Worm (Caenorhabditis elegans) whole organism, young adult: ENCODE measurements around the gene F26F4.9.

Experiments used
- C17E4.6 ChIP-seq: fragments of 200-800 bp; sonication (Bioruptor generic); IDR thresholded peaks from 2 replicates; pipeline ENCODE4 v1.3.6; 2022; ENCODE audit warnings: missing genetic modification reagents, missing genetic modification characterization, missing compliant biosample characterization
- F49E8.2 ChIP-seq: sonication (generic microtip); optimal IDR thresholded peaks from 3 replicates; lab custom pipeline; 2017; ENCODE audit warnings: missing genetic modification characterization, mild to moderate bottlenecking, missing compliant biosample characterization, antibody characterized with exemption, moderate library complexity; ENCODE audit not compliant: insufficient read depth
- F55B11.4 ChIP-seq: sonication (generic microtip); optimal IDR thresholded peaks from 2 replicates; lab custom pipeline; 2016; ENCODE audit warnings: missing compliant biosample characterization, missing genetic modification characterization, borderline replicate concordance; ENCODE audit not compliant: insufficient read depth
- K12H6.12 ChIP-seq: fragments of 200-800 bp; sonication (Bioruptor generic); optimal IDR thresholded peaks from 2 replicates; lab custom pipeline; 2018; ENCODE audit warnings: mild to moderate bottlenecking, missing genetic modification characterization, missing compliant biosample characterization
- T26A5.8 ChIP-seq: sonication (generic microtip); optimal IDR thresholded peaks from 2 replicates; lab custom pipeline; 2016; ENCODE audit warnings: missing genetic modification characterization, missing compliant biosample characterization
- Y53F4B.3 ChIP-seq: fragments of 200-800 bp; sonication (Bioruptor generic); IDR thresholded peaks from 2 replicates; pipeline ENCODE4 v1.3.6; 2022; ENCODE audit warnings: missing genetic modification reagents, missing genetic modification characterization, missing compliant biosample characterization
- ama-1 ChIP-seq, 3 experiments: fragments of 150-350 bp in 1 of 3; sonication (generic microtip) in 2 of 3; optimal IDR thresholded peaks; 2 replicates each; lab custom pipeline; 2014 to 2018; ENCODE audit warnings: missing biosample characterization in 2 of 3, missing genetic modification characterization in 2 of 3, missing genetic modification reagents in 2 of 3
- attf-5 ChIP-seq: fragments of 200-800 bp; sonication (Bioruptor generic); optimal IDR thresholded peaks from 2 replicates; lab custom pipeline; 2018; ENCODE audit warnings: mild to moderate bottlenecking, missing genetic modification characterization, missing compliant biosample characterization
- attf-6 ChIP-seq: fragments of 200-800 bp; sonication (Bioruptor generic); IDR thresholded peaks from 2 replicates; pipeline ENCODE4 v1.3.6; 2022; ENCODE audit warnings: missing genetic modification reagents, missing genetic modification characterization, missing compliant biosample characterization
- bed-1 ChIP-seq: fragments of 200-800 bp; sonication (Bioruptor generic); IDR thresholded peaks from 2 replicates; pipeline ENCODE4 v1.3.6; 2022; ENCODE audit warnings: missing genetic modification reagents, missing genetic modification characterization, missing compliant biosample characterization
- cebp-1 ChIP-seq, 2 experiments: fragments of 200-800 bp in 1 of 2; sonication (Bioruptor generic) in 1 of 2; sonication (generic microtip) in 1 of 2; IDR thresholded peaks in 1 of 2; optimal IDR thresholded peaks in 1 of 2; 2 replicates each; pipeline versions ENCODE4 v1.3.6 to Lab custom; 2017 to 2022; ENCODE audit warnings: missing compliant biosample characterization in 2 of 2, missing genetic modification characterization in 2 of 2, mild to moderate bottlenecking in 1 of 2, missing genetic modification reagents in 1 of 2, moderate library complexity in 1 of 2
- ceh-100 ChIP-seq: fragments of 200-800 bp; sonication (Bioruptor generic); IDR thresholded peaks from 2 replicates; pipeline ENCODE4 v1.3.6; 2022; ENCODE audit warnings: missing genetic modification reagents, missing genetic modification characterization, missing compliant biosample characterization
- ceh-40 ChIP-seq: fragments of 200-800 bp; sonication (Bioruptor generic); IDR thresholded peaks from 2 replicates; pipeline ENCODE4 v1.3.6; 2022; ENCODE audit warnings: missing genetic modification characterization, missing compliant biosample characterization
- ceh-58 ChIP-seq: fragments of 200-800 bp; sonication (Bioruptor generic); IDR thresholded peaks from 2 replicates; pipeline ENCODE4 v1.3.6; 2022; ENCODE audit warnings: missing genetic modification characterization, missing compliant biosample characterization
- chd-7 ChIP-seq: sonication (generic microtip); optimal IDR thresholded peaks from 2 replicates; lab custom pipeline; 2016; ENCODE audit warnings: mild to moderate bottlenecking, missing genetic modification characterization, moderate library complexity, missing compliant biosample characterization
- die-1 ChIP-seq: sonication (generic microtip); optimal IDR thresholded peaks from 2 replicates; lab custom pipeline; 2016; ENCODE audit warnings: missing genotype, mild to moderate bottlenecking, missing genetic modification characterization, missing compliant biosample characterization
- him-1 ChIP-seq: sonication (generic microtip); optimal IDR thresholded peaks from 2 replicates; lab custom pipeline; 2016; ENCODE audit warnings: missing genotype, missing genetic modification reagents, missing genetic modification characterization, missing compliant biosample characterization
- hlh-12 ChIP-seq: sonication (generic microtip); optimal IDR thresholded peaks from 2 replicates; lab custom pipeline; 2016; ENCODE audit warnings: missing genetic modification characterization, missing compliant biosample characterization
- lag-1 ChIP-seq: fragments of 200-800 bp; sonication (Bioruptor generic); IDR thresholded peaks from 2 replicates; pipeline ENCODE4 v1.3.6; 2022; ENCODE audit warnings: missing genetic modification reagents, missing genetic modification characterization, missing compliant biosample characterization
- let-526 ChIP-seq: fragments of 200-800 bp; sonication (Bioruptor generic); IDR thresholded peaks from 2 replicates; pipeline ENCODE4 v1.3.6; 2022; ENCODE audit warnings: missing genetic modification reagents, missing genetic modification characterization, missing compliant biosample characterization
- lir-1 ChIP-seq: fragments of 200-800 bp; sonication (Bioruptor generic); conservative IDR thresholded peaks from 2 replicates; pipeline ENCODE4 v1.3.6; 2022; ENCODE audit warnings: missing genetic modification reagents, missing genetic modification characterization, missing compliant biosample characterization
- lsl-1 ChIP-seq: fragments of 200-800 bp; sonication (Bioruptor generic); optimal IDR thresholded peaks from 2 replicates; lab custom pipeline; 2018; ENCODE audit warnings: mild to moderate bottlenecking, missing genetic modification characterization, moderate library complexity, missing compliant biosample characterization
- madf-8 ChIP-seq: fragments of 200-800 bp; sonication (Bioruptor generic); conservative IDR thresholded peaks from 2 replicates; pipeline ENCODE4 v1.3.6; 2022; ENCODE audit warnings: missing genetic modification reagents, missing genetic modification characterization, missing compliant biosample characterization
- mes-4 ChIP-seq: sonication (generic microtip); optimal IDR thresholded peaks from 2 replicates; lab custom pipeline; 2016; ENCODE audit warnings: missing genotype, missing genetic modification characterization, missing compliant biosample characterization
- mxl-1 ChIP-seq: sonication (generic microtip); optimal IDR thresholded peaks from 2 replicates; lab custom pipeline; 2016; ENCODE audit warnings: missing genetic modification characterization, missing compliant biosample characterization
- nhr-27 ChIP-seq: fragments of 200-800 bp; sonication (Bioruptor generic); optimal IDR thresholded peaks from 2 replicates; lab custom pipeline; 2018; ENCODE audit warnings: mild to moderate bottlenecking, missing genetic modification characterization, moderate library complexity, missing compliant biosample characterization
- nhr-80 ChIP-seq: sonication (generic microtip); optimal IDR thresholded peaks from 2 replicates; lab custom pipeline; 2016; ENCODE audit warnings: missing genetic modification characterization, missing compliant biosample characterization
- rec-8 ChIP-seq, 2 experiments: sonication (generic microtip); optimal IDR thresholded peaks; 2 replicates each; lab custom pipeline; 2016; ENCODE audit warnings: mild to moderate bottlenecking in 2 of 2, missing genetic modification characterization in 2 of 2, missing genetic modification reagents in 2 of 2, missing genotype in 2 of 2, missing biosample characterization in 1 of 2, missing compliant biosample characterization in 1 of 2, moderate library complexity in 1 of 2
- sdz-38 ChIP-seq: sonication (generic microtip); optimal IDR thresholded peaks from 2 replicates; lab custom pipeline; 2016; ENCODE audit warnings: missing genotype, missing genetic modification characterization, missing compliant biosample characterization
- snpc-3.4 ChIP-seq: sonication (generic microtip); optimal IDR thresholded peaks from 2 replicates; lab custom pipeline; 2017; ENCODE audit warnings: missing genetic modification characterization, mild to moderate bottlenecking, missing compliant biosample characterization, antibody characterized with exemption, moderate library complexity, missing genotype, missing genetic modification reagents
- snpc-4 ChIP-seq, 5 experiments: fragments of 150-350 bp in 1 of 5; sonication (generic microtip) in 4 of 5; optimal IDR thresholded peaks; 2 replicates each; lab custom pipeline; 2014 to 2018; ENCODE audit warnings: missing genetic modification characterization in 5 of 5, missing biosample characterization in 3 of 5, antibody characterized with exemption in 2 of 5, mild to moderate bottlenecking in 2 of 5, missing compliant biosample characterization in 2 of 5, missing genotype in 2 of 5, moderate library complexity in 2 of 5, missing genetic modification reagents in 1 of 5
- somi-1 ChIP-seq: fragments of 200-800 bp; sonication (Bioruptor generic); optimal IDR thresholded peaks from 2 replicates; lab custom pipeline; 2018; ENCODE audit warnings: mild to moderate bottlenecking, missing genetic modification characterization, missing compliant biosample characterization
- tbx-9 ChIP-seq: sonication (generic microtip); optimal IDR thresholded peaks from 2 replicates; lab custom pipeline; 2016; ENCODE audit warnings: borderline replicate concordance, missing genetic modification characterization, inconsistent platforms, missing compliant biosample characterization
- tlf-1 ChIP-seq: fragments of 200-800 bp; sonication (Bioruptor generic); optimal IDR thresholded peaks from 2 replicates; lab custom pipeline; 2018; ENCODE audit warnings: mild to moderate bottlenecking, missing genetic modification characterization, missing compliant biosample characterization
- unc-130 ChIP-seq: sonication (generic microtip); optimal IDR thresholded peaks from 2 replicates; lab custom pipeline; 2016; ENCODE audit warnings: missing genetic modification reagents, missing genetic modification characterization, missing compliant biosample characterization
- unc-62 ChIP-seq: fragments of 150-350 bp; optimal IDR thresholded peaks from 2 replicates; lab custom pipeline; 2014; ENCODE audit warnings: missing biosample characterization, missing genetic modification reagents, missing genetic modification characterization
- xnd-1 ChIP-seq: sonication (generic microtip); optimal IDR thresholded peaks from 2 replicates; lab custom pipeline; 2016; ENCODE audit warnings: missing genotype, missing genetic modification reagents, missing genetic modification characterization, missing compliant biosample characterization
- zfh-2 ChIP-seq: fragments of 200-800 bp; sonication (Bioruptor generic); conservative IDR thresholded peaks from 2 replicates; pipeline ENCODE4 v1.3.6; 2022; ENCODE audit warnings: missing genetic modification reagents, missing genetic modification characterization, missing compliant biosample characterization
- zim-3 ChIP-seq: sonication (generic microtip); optimal IDR thresholded peaks from 2 replicates; lab custom pipeline; 2017; ENCODE audit warnings: mild to moderate bottlenecking, missing genetic modification characterization, moderate library complexity, missing compliant biosample characterization
- ztf-22 ChIP-seq: fragments of 200-800 bp; sonication (Bioruptor generic); optimal IDR thresholded peaks from 2 replicates; lab custom pipeline; 2018; ENCODE audit warnings: mild to moderate bottlenecking, missing genetic modification characterization, moderate library complexity, missing compliant biosample characterization

F26F4.9 gene

ce11 chrIII:4873395-4873794 lies 38.9 kb downstream of the F26F4.9 start:
- TF ChIP-seq T26A5.8 (tag; lab: Kevin White, UChicago) = no peak
- TF ChIP-seq Y53F4B.3 (GFP tag; lab: Robert Waterston, UW) = no peak
- no peak for TF ChIP-seq unc-62 (GFP tag; lab: Kevin White, UChicago)
- no peak for TF ChIP-seq hlh-12 (tag; lab: Kevin White, UChicago)
- no peak for TF ChIP-seq lsl-1 (GFP tag; lab: Kevin White, UChicago)
- TF ChIP-seq unc-130 (GFP tag; lab: Kevin White, UChicago) = no peak
- no peak for TF ChIP-seq madf-8
- no peak for TF ChIP-seq die-1 (tag; lab: Kevin White, UChicago)
- TF ChIP-seq nhr-80 (tag; lab: Kevin White, UChicago) = no peak
- no peak for TF ChIP-seq F55B11.4
- TF ChIP-seq chd-7 (tag; lab: Kevin White, UChicago) = no peak
- no peak for TF ChIP-seq zfh-2

- TF ChIP-seq F49E8.2 (tag; lab: Kevin White, UChicago) (no peak), somi-1 (no peak), let-526 (GFP tag; lab: Robert Waterston, UW) (no peak), ceh-58 (GFP tag; lab: Robert Waterston, UW) (no peak), ama-1 (optimal IDR thresholded peaks at IDR 0.05; lab: Kevin White, UChicago) (no peak), ama-1 (GFP tag; optimal IDR thresholded peaks at IDR 0.05; lab: Kevin White, UChicago) (no peak), mxl-1 (tag; lab: Kevin White, UChicago) (no peak), C17E4.6 (GFP tag; lab: Robert Waterston, UW) (no peak), bed-1 (GFP tag; lab: Robert Waterston, UW) (no peak)
Observed at ce11 chrIII:4870478-4870877, 41.8 kb downstream of the F26F4.9 start, which contains the start of gene gipc-1. Gene gipc-1 (plus strand): TSS chrIII:4870778.

ce11 chrIII:4868643-4869042 lies 43.7 kb downstream of the F26F4.9 start, which contains the start of the genes msd-4 and C35D10.3:
Gene msd-4 (minus strand): TSS chrIII:4868743.
Gene C35D10.3 (plus strand): TSS chrIII:4868921.
- TF ChIP-seq ceh-100 (GFP tag; lab: Robert Waterston, UW) (no peak), ztf-22 (GFP tag; lab: Kevin White, UChicago) (no peak), him-1 (tag; lab: Kevin White, UChicago) (no peak), tlf-1 (no peak), ceh-40 (GFP tag; lab: Robert Waterston, UW) (no peak), K12H6.12 (no peak), xnd-1 (tag; lab: Kevin White, UChicago) (no peak), snpc-3.4 (tag; lab: Kevin White, UChicago) (no peak), lag-1 (GFP tag; lab: Robert Waterston, UW) (no peak), rec-8 (tag; optimal IDR thresholded peaks at IDR 0.05; lab: Kevin White, UChicago) (no peak), snpc-4 (GFP tag; optimal IDR thresholded peaks at IDR 0.05; lab: Kevin White, UChicago) (no peak), snpc-4 (tag; optimal IDR thresholded peaks at IDR 0.05; lab: Kevin White, UChicago) (no peak), sdz-38 (tag; lab: Kevin White, UChicago) (no peak), lir-1 (GFP tag; lab: Robert Waterston, UW) (no peak), nhr-27 (tag; lab: Kevin White, UChicago) (no peak), attf-6 (GFP tag; lab: Robert Waterston, UW) (no peak), cebp-1 (GFP tag; IDR thresholded peaks at IDR 0.05; lab: Robert Waterston, UW) (no peak), cebp-1 (tag; optimal IDR thresholded peaks at IDR 0.05; lab: Kevin White, UChicago) (no peak), zim-3 (tag; lab: Kevin White, UChicago) (no peak), mes-4 (tag; lab: Kevin White, UChicago) (no peak), tbx-9 (tag; lab: Kevin White, UChicago) (no peak), attf-5 (GFP tag; lab: Kevin White, UChicago) (no peak)
